Worm (Caenorhabditis elegans): ENCODE results near the gene npr-27.
A peak's percentile ranks its signal among the peaks of the same experiment; 100 is the strongest.

npr-27 gene

DNA sequence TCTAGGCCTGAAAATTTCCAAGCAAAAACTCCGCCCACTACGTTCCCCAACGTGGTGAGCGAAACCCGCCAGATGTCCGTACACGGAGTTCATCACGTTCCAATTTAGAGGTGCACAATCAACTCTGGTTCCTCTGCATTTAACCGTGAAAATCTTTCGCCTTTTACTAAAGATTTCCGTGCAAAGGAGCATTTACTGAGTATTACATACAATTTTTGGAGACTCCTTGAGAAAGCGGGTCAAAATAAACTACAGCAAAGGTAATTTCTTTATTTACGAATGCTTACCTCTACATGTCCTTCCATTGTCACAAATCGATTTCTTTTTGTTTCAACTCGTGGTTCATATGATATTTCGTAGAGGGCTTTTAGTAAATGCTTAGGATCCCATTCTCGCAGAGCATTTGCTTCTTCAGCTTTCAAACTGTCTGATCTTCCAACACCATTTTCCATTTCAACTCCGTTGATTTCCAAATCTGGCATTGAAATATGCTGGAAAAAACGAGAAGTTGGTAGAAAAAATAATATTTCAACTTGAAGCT is 11.3 kb downstream of the npr-27 start, which contains the start of gene F42C5.9:
Gene F42C5.9, minus strand, starts transcription at position 491 of the 541 bp plus-strand sequence.
- TF ChIP-seq pag-3 (tag; optimal IDR thresholded peaks at IDR 0.05; ENCODE audit: borderline replicate concordance) (no peak), ceh-30 (tag; optimal IDR thresholded peaks at IDR 0.05) (no peak), elt-2 (tag; optimal IDR thresholded peaks at IDR 0.05) (no peak), nfya-1 (tag; optimal IDR thresholded peaks at IDR 0.05) (no peak), pat-9 (tag; optimal IDR thresholded peaks at IDR 0.05) (no peak), eyg-1 (tag; optimal IDR thresholded peaks at IDR 0.05) (no peak), ets-4 (tag; optimal IDR thresholded peaks at IDR 0.05) (no peak), ceh-31 (tag; optimal IDR thresholded peaks at IDR 0.05) (no peak), ceh-2 (tag; optimal IDR thresholded peaks at IDR 0.05) (no peak), ceh-22 (tag; optimal IDR thresholded peaks at IDR 0.05) (no peak)

DNA sequence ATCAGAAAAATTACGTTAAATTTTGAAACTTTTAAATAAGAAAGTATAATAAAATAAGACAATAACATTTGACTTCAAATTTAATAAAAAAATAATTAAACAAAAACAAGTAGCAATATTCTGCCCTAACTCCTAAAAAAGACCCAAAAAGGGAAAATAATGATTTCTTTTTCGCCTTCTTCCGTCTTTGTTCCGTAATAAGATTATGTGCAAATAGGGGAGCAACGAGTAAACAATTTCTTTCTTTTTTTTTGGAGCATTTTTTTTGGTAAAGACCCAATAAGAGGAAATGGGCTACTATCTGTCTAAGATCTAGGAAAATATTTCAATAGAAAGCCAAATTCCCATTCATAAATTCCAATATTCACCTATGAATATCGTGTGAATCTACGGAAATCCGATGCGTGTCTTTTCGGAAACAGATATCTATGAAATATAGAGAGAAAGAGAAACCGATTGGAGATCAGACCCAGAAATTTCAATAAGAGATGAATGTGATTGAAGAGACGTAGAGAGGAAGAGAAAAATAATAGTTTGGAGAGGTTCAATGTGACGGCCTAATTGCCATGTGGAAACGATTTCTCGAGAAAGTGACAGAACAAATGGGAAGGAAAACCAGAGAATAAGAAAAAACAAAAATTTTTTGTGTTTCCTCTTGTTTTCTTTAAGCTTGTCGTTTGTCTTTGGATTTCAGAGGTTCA is 12.6 kb downstream of the npr-27 start:
- no peak for TF ChIP-seq ceh-14 (tag; optimal IDR thresholded peaks at IDR 0.05)
- TF ChIP-seq tbx-7 (tag; optimal IDR thresholded peaks at IDR 0.05): no peak
- peak; percentile 17 for TF ChIP-seq unc-55 (GFP tag; optimal IDR thresholded peaks at IDR 0.05)
- TF ChIP-seq C38D4.7 (GFP tag; optimal IDR thresholded peaks at IDR 0.05): no peak
- TF ChIP-seq pax-1 (tag; optimal IDR thresholded peaks at IDR 0.05): no peak
- TF ChIP-seq nfya-1 (tag; optimal IDR thresholded peaks at IDR 0.05): peak; percentile 25
- no peak for TF ChIP-seq ceh-22 (tag; optimal IDR thresholded peaks at IDR 0.05)
- peak; percentile 27 for TF ChIP-seq rnt-1 (tag; optimal IDR thresholded peaks at IDR 0.05)
- TF ChIP-seq sox-4 (tag; optimal IDR thresholded peaks at IDR 0.05): no peak
- TF ChIP-seq unc-42 (tag; optimal IDR thresholded peaks at IDR 0.05): peak; percentile 59
- TF ChIP-seq C08G9.2 (tag; optimal IDR thresholded peaks at IDR 0.05): no peak
- no peak for TF ChIP-seq ceh-2 (tag; optimal IDR thresholded peaks at IDR 0.05)

DNA sequence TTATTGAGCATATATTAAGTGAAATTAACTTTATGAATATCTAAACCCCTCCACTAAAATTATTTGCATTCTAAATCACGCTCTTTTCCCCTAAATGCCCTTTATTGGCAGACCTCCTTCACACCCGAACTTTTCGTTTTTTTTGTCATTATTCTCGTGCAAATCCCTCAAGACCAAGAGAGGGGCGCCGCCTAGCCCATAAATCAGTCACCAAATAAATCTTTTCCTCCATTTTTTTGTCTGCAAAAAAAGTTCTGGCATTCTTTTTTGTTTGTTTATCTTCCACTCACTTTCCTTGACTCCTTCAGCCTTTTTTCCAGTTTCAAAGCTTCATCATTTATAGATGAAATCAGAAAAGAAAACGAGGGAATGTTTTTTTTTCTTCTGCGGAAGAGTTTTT is 13.5 kb downstream of the npr-27 start:
- TF ChIP-seq fkh-10 (GFP tag; optimal IDR thresholded peaks at IDR 0.05) (no peak), mec-3 (tag; optimal IDR thresholded peaks at IDR 0.05; ENCODE audit: borderline replicate concordance) (no peak), nhr-11 (tag; optimal IDR thresholded peaks at IDR 0.05) (no peak), ref-2 (tag; optimal IDR thresholded peaks at IDR 0.05) (no peak), ceh-24 (tag; optimal IDR thresholded peaks at IDR 0.05) (no peak), F13H6.1 (tag; optimal IDR thresholded peaks at IDR 0.05) (no peak), pha-2 (tag; optimal IDR thresholded peaks at IDR 0.05) (no peak), hlh-13 (GFP tag; optimal IDR thresholded peaks at IDR 0.05) (no peak), ceh-18 (tag; optimal IDR thresholded peaks at IDR 0.05) (no peak), ztf-16 (tag; optimal IDR thresholded peaks at IDR 0.05) (no peak), syd-9 (tag; optimal IDR thresholded peaks at IDR 0.05) (no peak), ceh-19 (GFP tag; optimal IDR thresholded peaks at IDR 0.05) (no peak), ceh-2 (tag; optimal IDR thresholded peaks at IDR 0.05) (no peak), unc-3 (GFP tag; conservative IDR thresholded peaks at IDR 0.05) (no peak), unc-3 (tag; optimal IDR thresholded peaks at IDR 0.05) (no peak), zip-5 (tag; optimal IDR thresholded peaks at IDR 0.05) (no peak), eyg-1 (tag; optimal IDR thresholded peaks at IDR 0.05) (no peak), ceh-22 (tag; optimal IDR thresholded peaks at IDR 0.05) (no peak), fax-1 (tag; optimal IDR thresholded peaks at IDR 0.05) (no peak)

DNA sequence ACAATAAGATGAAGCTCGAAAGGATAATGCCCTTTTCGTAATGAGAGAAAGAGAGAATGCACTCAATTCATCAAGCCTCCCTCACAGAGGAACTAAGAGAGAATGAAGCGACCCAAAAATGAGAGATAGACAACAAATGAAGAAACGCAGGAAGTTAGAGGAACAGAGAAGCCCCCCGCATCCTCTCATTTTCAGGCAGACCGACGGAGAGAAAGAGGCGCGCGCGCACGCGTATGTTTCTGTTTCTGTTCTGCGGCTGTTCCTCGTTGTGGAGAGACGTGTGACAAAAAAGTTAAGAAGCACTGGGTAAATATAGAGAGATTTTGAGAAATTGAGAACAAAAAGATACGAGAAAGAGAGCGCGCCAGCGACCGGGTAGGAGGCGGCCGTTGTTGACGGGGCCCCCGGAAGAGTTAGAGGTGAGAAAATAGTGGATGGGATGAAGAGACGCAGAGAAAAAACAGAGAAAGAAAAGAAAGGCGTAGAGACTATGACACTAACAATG is 14.6 kb downstream of the npr-27 start:
- TF ChIP-seq gmeb-2 (tag; optimal IDR thresholded peaks at IDR 0.05) (no peak), T23F11.4 (GFP tag; optimal IDR thresholded peaks at IDR 0.05) (no peak), C38D4.7 (GFP tag; optimal IDR thresholded peaks at IDR 0.05) (no peak), ets-4 (tag; optimal IDR thresholded peaks at IDR 0.05) (peak; percentile 38), ceh-30 (tag; optimal IDR thresholded peaks at IDR 0.05) (no peak), ceh-48 (tag; optimal IDR thresholded peaks at IDR 0.05) (no peak), ama-1 (optimal IDR thresholded peaks at IDR 0.05) (no peak), elt-4 (tag; optimal IDR thresholded peaks at IDR 0.05) (no peak), ceh-31 (tag; optimal IDR thresholded peaks at IDR 0.05) (peak; percentile 89), nhr-11 (tag; optimal IDR thresholded peaks at IDR 0.05) (no peak), pax-1 (tag; optimal IDR thresholded peaks at IDR 0.05) (no peak), tbx-2 (tag; optimal IDR thresholded peaks at IDR 0.05) (peak; percentile 82), rnt-1 (tag; optimal IDR thresholded peaks at IDR 0.05) (peak; percentile 81), fkh-6 (tag; optimal IDR thresholded peaks at IDR 0.05) (no peak), ref-2 (tag; optimal IDR thresholded peaks at IDR 0.05) (peak; percentile 67), nhr-232 (tag; optimal IDR thresholded peaks at IDR 0.05) (no peak), pat-9 (tag; optimal IDR thresholded peaks at IDR 0.05) (peak; percentile 60), fkh-10 (GFP tag; optimal IDR thresholded peaks at IDR 0.05) (no peak), ceh-19 (GFP tag; optimal IDR thresholded peaks at IDR 0.05) (no peak), ahr-1 (tag; optimal IDR thresholded peaks at IDR 0.05) (no peak), zip-5 (tag; optimal IDR thresholded peaks at IDR 0.05) (no peak), fax-1 (tag; optimal IDR thresholded peaks at IDR 0.05) (no peak), ceh-45 (GFP tag; IDR thresholded peaks at IDR 0.05) (no peak), ceh-22 (tag; optimal IDR thresholded peaks at IDR 0.05) (no peak)
